Worm (Caenorhabditis elegans): ENCODE data around the gene T07E3.3.

The T07E3.3 gene

DNA sequence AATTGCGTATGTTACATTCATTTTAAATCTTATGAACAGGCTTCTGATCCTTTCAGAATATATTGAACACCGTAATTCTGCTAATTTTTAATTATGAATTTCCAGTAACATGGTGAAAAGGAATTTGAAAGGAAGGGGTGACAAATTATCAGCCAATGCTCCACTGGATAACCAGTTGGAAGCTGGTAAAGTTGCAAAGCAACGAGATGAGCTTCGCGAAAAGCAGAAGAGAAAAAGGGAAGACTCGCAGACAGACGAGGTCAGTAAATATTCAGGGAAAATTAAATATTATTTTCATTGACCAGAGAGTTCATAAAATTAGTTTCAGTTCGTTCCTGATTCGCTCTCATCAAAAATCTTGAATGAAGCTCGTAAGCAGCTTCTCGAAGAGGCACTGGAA lies 28.2 kb downstream of the T07E3.3 start, which contains the start of gene byn-1:
TSS of gene byn-1 (plus strand) at position 106 of the 400 bp plus-strand sequence.
- TF ChIP-seq nhr-237 (tag; optimal IDR thresholded peaks at IDR 0.05) (no peak), nfya-1 (tag; optimal IDR thresholded peaks at IDR 0.05; ENCODE audit: insufficient read depth) (no peak), daf-12 (tag; optimal IDR thresholded peaks at IDR 0.05) (no peak), nhr-77 (tag; optimal IDR thresholded peaks at IDR 0.05) (no peak), nhr-76 (tag; optimal IDR thresholded peaks at IDR 0.05) (no peak), ceh-82 (tag; optimal IDR thresholded peaks at IDR 0.05) (no peak), snpc-4 (tag; optimal IDR thresholded peaks at IDR 0.05) (no peak), fkh-2 (tag; optimal IDR thresholded peaks at IDR 0.05) (no peak), zag-1 (tag; optimal IDR thresholded peaks at IDR 0.05) (no peak), elt-2 (tag; optimal IDR thresholded peaks at IDR 0.05) (no peak), mdl-1 (tag; optimal IDR thresholded peaks at IDR 0.05) (no peak), ama-1 (optimal IDR thresholded peaks at IDR 0.05) (no peak), mml-1 (tag; optimal IDR thresholded peaks at IDR 0.05) (no peak), ZK546.5 (tag; optimal IDR thresholded peaks at IDR 0.05) (no peak), lin-15B (tag; optimal IDR thresholded peaks at IDR 0.05) (no peak), eor-1 (tag; optimal IDR thresholded peaks at IDR 0.05) (no peak), ztf-11 (tag; optimal IDR thresholded peaks at IDR 0.05) (no peak), egl-27 (tag; optimal IDR thresholded peaks at IDR 0.05) (no peak), nhr-12 (tag; optimal IDR thresholded peaks at IDR 0.05) (no peak)

DNA sequence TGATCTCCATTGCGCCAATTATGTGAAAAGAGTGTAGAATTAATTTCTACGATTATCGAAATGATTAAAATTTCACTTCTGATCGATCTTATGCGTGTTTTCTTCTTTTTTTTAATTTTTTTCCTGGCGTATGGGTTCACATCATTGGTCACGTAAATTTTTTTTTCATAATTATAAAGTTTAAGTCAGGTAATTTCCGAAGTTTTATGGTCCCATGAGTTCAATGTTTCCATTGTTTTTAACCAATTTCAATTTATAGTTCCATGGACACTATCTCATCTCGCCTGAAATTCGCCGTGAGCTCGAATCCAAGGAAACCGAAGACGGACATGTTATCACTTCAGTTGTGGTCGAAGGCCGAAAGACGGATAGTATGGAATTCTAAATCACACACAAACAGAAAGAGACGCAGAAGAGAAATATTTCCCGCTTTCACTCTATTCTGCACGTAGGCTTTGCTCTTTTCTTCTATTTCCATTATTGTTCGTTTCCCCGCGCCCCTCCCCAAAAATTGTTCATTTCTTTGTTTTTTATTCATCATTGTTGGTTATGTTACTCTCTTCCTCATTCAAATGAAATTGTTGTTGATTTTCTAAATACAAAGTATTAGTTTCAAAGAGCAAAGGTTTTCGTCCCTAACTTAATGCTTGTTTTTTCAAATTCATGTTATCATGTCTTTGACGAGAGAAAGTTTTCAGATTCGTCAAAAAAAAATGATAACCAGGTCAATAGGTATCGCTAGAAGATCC lies 31.8 kb downstream of the T07E3.3 start, which contains the start of the genes F57B9.8 and coq-2:
TSS of gene F57B9.8 (minus strand) at position 51 of the 749 bp plus-strand sequence.
TSS of gene coq-2 (plus strand) at position 699 of the 749 bp plus-strand sequence.
- TF ChIP-seq skn-1 (tag; optimal IDR thresholded peaks at IDR 0.05) (no peak), nhr-25 (tag; optimal IDR thresholded peaks at IDR 0.05) (no peak), nhr-28 (tag; optimal IDR thresholded peaks at IDR 0.05) (no peak), mml-1 (tag; optimal IDR thresholded peaks at IDR 0.05) (no peak), aly-2 (tag; optimal IDR thresholded peaks at IDR 0.05) (no peak), hmg-11 (tag; optimal IDR thresholded peaks at IDR 0.05) (no peak), ceh-82 (tag; optimal IDR thresholded peaks at IDR 0.05) (no peak), nhr-23 (tag; optimal IDR thresholded peaks at IDR 0.05) (no peak), nhr-77 (tag; optimal IDR thresholded peaks at IDR 0.05) (no peak), lin-15B (tag; optimal IDR thresholded peaks at IDR 0.05) (no peak)

DNA sequence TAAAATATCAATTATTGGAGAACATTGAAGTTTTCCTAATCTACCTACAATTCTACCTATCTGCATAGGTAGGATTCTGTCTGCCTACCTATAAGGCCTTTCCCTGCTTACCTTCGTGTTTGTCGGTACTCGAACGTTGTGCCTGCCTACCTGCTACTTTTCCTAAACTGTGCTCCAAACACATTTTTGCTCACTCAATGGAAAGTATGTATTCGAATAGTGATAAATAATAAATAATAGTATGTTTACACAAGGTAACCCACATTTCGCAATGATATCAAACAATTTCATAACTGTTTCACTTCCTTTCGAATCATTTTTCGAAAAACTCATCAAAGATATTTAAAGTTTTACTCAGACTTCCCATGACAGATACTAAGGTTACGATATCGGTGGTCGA lies 35.8 kb downstream of the T07E3.3 start, which contains the start of gene F57B9.3:
TSS of gene F57B9.3 (plus strand) at position 301 of the 400 bp plus-strand sequence.
- TF ChIP-seq pha-4 (tag; optimal IDR thresholded peaks at IDR 0.05) (peak; percentile 43), ceh-9 (tag; optimal IDR thresholded peaks at IDR 0.05) (no peak), nhr-12 (tag; optimal IDR thresholded peaks at IDR 0.05) (no peak)

DNA sequence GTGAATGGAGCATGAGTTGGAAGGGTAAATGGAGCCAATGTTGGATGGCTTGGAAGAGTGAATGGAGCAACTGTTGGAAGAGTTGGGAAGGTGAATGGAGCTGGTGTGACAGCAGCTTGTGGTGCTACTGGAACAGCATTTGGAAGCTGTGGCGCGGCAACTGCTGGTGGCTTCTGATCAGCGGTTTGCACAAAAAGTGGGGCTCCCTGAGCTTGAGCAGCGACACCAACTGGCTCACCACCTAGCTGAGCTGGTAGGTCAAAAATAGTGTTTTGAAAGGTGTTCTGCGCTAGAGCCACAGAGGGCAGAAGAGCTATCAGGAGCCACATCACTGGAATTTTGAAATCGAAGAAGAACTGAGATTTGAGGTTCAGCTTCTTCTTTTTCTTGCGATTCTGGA lies 41.6 kb downstream of the T07E3.3 start:
- TF ChIP-seq tbx-2 (tag; optimal IDR thresholded peaks at IDR 0.05) (no peak), elt-2 (tag; optimal IDR thresholded peaks at IDR 0.05) (no peak), snpc-4 (tag; optimal IDR thresholded peaks at IDR 0.05) (no peak), eor-1 (tag; optimal IDR thresholded peaks at IDR 0.05) (no peak), mdl-1 (tag; optimal IDR thresholded peaks at IDR 0.05) (no peak), zag-1 (tag; optimal IDR thresholded peaks at IDR 0.05) (no peak), ztf-4 (tag; optimal IDR thresholded peaks at IDR 0.05) (no peak)

DNA sequence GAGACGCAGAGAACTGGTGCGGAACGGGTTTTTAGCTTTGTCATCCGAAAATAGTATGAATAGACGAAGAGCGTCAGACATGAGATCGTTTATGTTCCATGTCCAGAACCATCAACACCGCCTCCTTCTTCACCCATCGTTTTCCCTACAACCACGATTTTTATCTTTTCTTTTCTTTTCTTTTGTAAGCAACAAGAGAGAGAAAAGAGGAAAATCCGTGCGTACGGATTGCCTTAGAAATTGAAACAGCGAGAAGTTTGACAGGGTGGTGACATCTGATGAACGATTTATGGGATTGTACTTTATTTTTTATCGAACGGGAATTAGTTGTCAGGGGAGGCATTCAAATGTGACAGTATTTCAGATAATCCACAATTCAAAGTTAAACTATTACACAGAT lies 42.1 kb downstream of the T07E3.3 start, which contains the start of gene abu-13:
TSS of gene abu-13 (minus strand) at position 152 of the 400 bp plus-strand sequence.
- peak; percentile 46 for TF ChIP-seq nhr-23 (tag; optimal IDR thresholded peaks at IDR 0.05)
- no peak for TF ChIP-seq sea-2 (GFP tag; optimal IDR thresholded peaks at IDR 0.05)
- no peak for TF ChIP-seq daf-12 (tag; optimal IDR thresholded peaks at IDR 0.05)

DNA sequence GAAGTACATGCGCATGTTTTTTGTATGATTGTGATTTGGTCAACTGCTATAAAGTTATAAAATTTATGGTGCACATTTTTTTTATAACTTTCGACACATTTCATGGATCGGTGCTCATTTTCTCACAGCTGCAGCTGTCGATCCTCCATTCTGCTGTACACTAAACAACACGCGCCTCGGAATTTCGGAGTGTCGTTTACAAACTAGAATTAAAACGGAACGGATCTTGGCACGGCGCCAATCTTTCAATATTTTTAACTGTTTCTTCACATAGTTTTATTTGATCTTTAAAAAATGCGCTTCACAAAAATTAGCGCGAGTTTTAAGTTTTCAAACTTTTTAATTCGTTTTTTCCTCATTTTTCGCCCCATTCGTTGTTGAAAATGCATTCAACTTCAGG lies 42.7 kb downstream of the T07E3.3 start, which contains the start of gene let-711:
TSS of gene let-711 (plus strand) at position 337 of the 400 bp plus-strand sequence.
- TF ChIP-seq daf-12 (tag; optimal IDR thresholded peaks at IDR 0.05) (no peak), nfya-1 (tag; optimal IDR thresholded peaks at IDR 0.05; ENCODE audit: insufficient read depth) (peak; percentile 32), pha-4 (tag; optimal IDR thresholded peaks at IDR 0.05) (peak; percentile 9), skn-1 (tag; optimal IDR thresholded peaks at IDR 0.05) (no peak)
